Worm (Caenorhabditis elegans) whole organism, L2 larva: Measurements from ENCODE around the gene col-38.
A peak's percentile ranks its signal among the peaks of the same experiment; 100 is the strongest.

Experiments used
- C34F6.9 ChIP-seq: fragments of 150-350 bp; optimal IDR thresholded peaks from 2 replicates; lab custom pipeline; 2014; ENCODE audit warnings: missing biosample characterization, missing genetic modification characterization
- F13H6.1 ChIP-seq: sonication (generic microtip); optimal IDR thresholded peaks from 2 replicates; lab custom pipeline; 2016; ENCODE audit warnings: missing genetic modification characterization, missing compliant biosample characterization
- R02D3.7 ChIP-seq: fragments of 150-350 bp; optimal IDR thresholded peaks from 2 replicates; lab custom pipeline; 2014; ENCODE audit warnings: missing biosample characterization, missing genetic modification characterization
- Y55F3AM.14 ChIP-seq: fragments of 200-800 bp; sonication (Bioruptor generic); optimal IDR thresholded peaks from 2 replicates; lab custom pipeline; 2018; ENCODE audit warnings: mild to moderate bottlenecking, missing genetic modification characterization, missing compliant biosample characterization
- ZK546.5 ChIP-seq: sonication (generic microtip); optimal IDR thresholded peaks from 2 replicates; lab custom pipeline; 2017; ENCODE audit warnings: missing biosample characterization, missing genetic modification characterization
- alr-1 ChIP-seq: fragments of 150-350 bp; optimal IDR thresholded peaks from 2 replicates; lab custom pipeline; 2014; ENCODE audit warnings: missing biosample characterization, missing genetic modification characterization
- aly-2 ChIP-seq: fragments of 150-350 bp; optimal IDR thresholded peaks from 2 replicates; lab custom pipeline; 2014; ENCODE audit warnings: missing biosample characterization, missing genetic modification characterization
- blmp-1 ChIP-seq: sonication (generic microtip); optimal IDR thresholded peaks from 2 replicates; lab custom pipeline; 2017; ENCODE audit warnings: missing genetic modification characterization, mild to moderate bottlenecking, missing compliant biosample characterization, antibody characterized with exemption, moderate library complexity; ENCODE audit not compliant: insufficient read depth
- crh-2 ChIP-seq: sonication (generic microtip); optimal IDR thresholded peaks from 2 replicates; lab custom pipeline; 2017; ENCODE audit warnings: missing biosample characterization, missing genetic modification characterization
- dmd-4 ChIP-seq: sonication (generic microtip); optimal IDR thresholded peaks from 2 replicates; lab custom pipeline; 2017; ENCODE audit warnings: missing biosample characterization, missing genetic modification characterization
- egl-27 ChIP-seq: sonication (generic microtip); optimal IDR thresholded peaks from 3 replicates; lab custom pipeline; 2017; ENCODE audit warnings: missing biosample characterization, missing genetic modification reagents, missing genetic modification characterization
- elt-1 ChIP-seq: fragments of 150-350 bp; optimal IDR thresholded peaks from 2 replicates; lab custom pipeline; 2014; ENCODE audit warnings: missing biosample characterization, missing genetic modification characterization
- elt-3 ChIP-seq: sonication (generic microtip); optimal IDR thresholded peaks from 2 replicates; lab custom pipeline; 2017; ENCODE audit warnings: missing biosample characterization, missing genetic modification characterization
- fos-1 ChIP-seq: fragments of 150-350 bp; optimal IDR thresholded peaks from 2 replicates; lab custom pipeline; 2014; ENCODE audit warnings: missing biosample characterization, missing genetic modification characterization
- gmeb-1 ChIP-seq: fragments of 150-350 bp; optimal IDR thresholded peaks from 2 replicates; lab custom pipeline; 2014; ENCODE audit warnings: missing biosample characterization, missing genetic modification characterization
- lin-11 ChIP-seq: fragments of 150-350 bp; sonication (generic microtip); optimal IDR thresholded peaks from 2 replicates; lab custom pipeline; 2014; ENCODE audit warnings: missing biosample characterization, missing genetic modification characterization, inconsistent platforms, mixed read lengths
- lin-39 ChIP-seq: fragments of 150-350 bp; optimal IDR thresholded peaks from 2 replicates; lab custom pipeline; 2014; ENCODE audit warnings: missing biosample characterization, missing genetic modification reagents, missing genetic modification characterization
- lsy-2 ChIP-seq, 2 experiments: fragments of 150-350 bp in 1 of 2; sonication (generic microtip) in 1 of 2; optimal IDR thresholded peaks; 2 replicates each; lab custom pipeline; 2014 to 2017; ENCODE audit warnings: missing biosample characterization in 2 of 2, missing genetic modification characterization in 2 of 2
- mab-5 ChIP-seq: fragments of 150-350 bp; optimal IDR thresholded peaks from 2 replicates; lab custom pipeline; 2014; ENCODE audit warnings: missing biosample characterization, missing genetic modification characterization
- mbf-1 ChIP-seq: sonication (generic microtip); optimal IDR thresholded peaks from 2 replicates; lab custom pipeline; 2017; ENCODE audit warnings: missing biosample characterization, missing genetic modification characterization
- mdl-1 ChIP-seq, 2 experiments: fragments of 150-350 bp in 1 of 2; sonication (generic microtip) in 1 of 2; optimal IDR thresholded peaks; 2 replicates each; lab custom pipeline; 2017; ENCODE audit warnings: missing biosample characterization in 2 of 2, missing genetic modification characterization in 2 of 2
- nhr-10 ChIP-seq: sonication (generic microtip); optimal IDR thresholded peaks from 2 replicates; lab custom pipeline; 2017; ENCODE audit warnings: missing biosample characterization, missing genetic modification characterization
- nhr-11 ChIP-seq: fragments of 150-350 bp; optimal IDR thresholded peaks from 2 replicates; lab custom pipeline; 2014; ENCODE audit warnings: missing biosample characterization, missing genetic modification characterization
- nhr-12 ChIP-seq: fragments of 150-350 bp; optimal IDR thresholded peaks from 2 replicates; lab custom pipeline; 2014; ENCODE audit warnings: missing biosample characterization, missing genetic modification characterization
- nhr-129 ChIP-seq: fragments of 150-350 bp; optimal IDR thresholded peaks from 2 replicates; lab custom pipeline; 2014; ENCODE audit warnings: missing biosample characterization, missing genetic modification characterization
- nhr-21 ChIP-seq: fragments of 150-350 bp; optimal IDR thresholded peaks from 2 replicates; lab custom pipeline; 2014; ENCODE audit warnings: missing biosample characterization, missing genetic modification characterization
- nhr-23 ChIP-seq: fragments of 150-350 bp; optimal IDR thresholded peaks from 2 replicates; lab custom pipeline; 2014; ENCODE audit warnings: missing biosample characterization, missing genetic modification reagents, missing genetic modification characterization
- nhr-237 ChIP-seq: fragments of 150-350 bp; optimal IDR thresholded peaks from 2 replicates; lab custom pipeline; 2014; ENCODE audit warnings: missing biosample characterization, missing genetic modification characterization
- nhr-25 ChIP-seq: fragments of 150-350 bp; sonication (generic microtip); optimal IDR thresholded peaks from 3 replicates; lab custom pipeline; 2014; ENCODE audit warnings: missing biosample characterization, missing genetic modification characterization
- nhr-6 ChIP-seq: fragments of 150-350 bp; optimal IDR thresholded peaks from 2 replicates; lab custom pipeline; 2014; ENCODE audit warnings: missing biosample characterization, missing genetic modification characterization
- nhr-77 ChIP-seq: fragments of 150-350 bp; optimal IDR thresholded peaks from 2 replicates; lab custom pipeline; 2014; ENCODE audit warnings: missing biosample characterization, missing genetic modification characterization
- peb-1 ChIP-seq: fragments of 150-350 bp; optimal IDR thresholded peaks from 2 replicates; lab custom pipeline; 2014; ENCODE audit warnings: missing biosample characterization, missing genetic modification characterization
- sem-4 ChIP-seq: fragments of 150-350 bp; optimal IDR thresholded peaks from 2 replicates; lab custom pipeline; 2014; ENCODE audit warnings: missing biosample characterization, missing genetic modification reagents, missing genetic modification characterization
- skn-1 ChIP-seq: sonication (generic microtip); optimal IDR thresholded peaks from 2 replicates; lab custom pipeline; 2017; ENCODE audit warnings: missing biosample characterization, missing genetic modification characterization
- sma-3 ChIP-seq: sonication (generic microtip); optimal IDR thresholded peaks from 2 replicates; lab custom pipeline; 2016; ENCODE audit warnings: missing genetic modification reagents, missing genetic modification characterization, missing compliant biosample characterization
- sma-9 ChIP-seq, 2 experiments: fragments of 150-350 bp in 1 of 2; sonication (generic microtip) in 1 of 2; optimal IDR thresholded peaks; 2 replicates each; lab custom pipeline; 2014 to 2016; ENCODE audit warnings: missing genetic modification characterization in 2 of 2, mild to moderate bottlenecking in 1 of 2, missing biosample characterization in 1 of 2, missing compliant biosample characterization in 1 of 2, missing genetic modification reagents in 1 of 2, moderate library complexity in 1 of 2
- snpc-4 ChIP-seq: fragments of 150-350 bp; optimal IDR thresholded peaks from 2 replicates; lab custom pipeline; 2014; ENCODE audit warnings: missing biosample characterization, missing genetic modification characterization
- unc-39 ChIP-seq: fragments of 150-350 bp; optimal IDR thresholded peaks from 2 replicates; lab custom pipeline; 2014; ENCODE audit warnings: missing biosample characterization, missing genetic modification characterization
- unc-55 ChIP-seq: fragments of 150-350 bp; sonication (generic microtip); optimal IDR thresholded peaks from 3 replicates; lab custom pipeline; 2014; ENCODE audit warnings: missing biosample characterization, missing genetic modification reagents, missing genetic modification characterization
- zag-1 ChIP-seq: fragments of 150-350 bp; optimal IDR thresholded peaks from 2 replicates; lab custom pipeline; 2014; ENCODE audit warnings: missing biosample characterization, missing genetic modification characterization
- ztf-1 ChIP-seq: fragments of 200-800 bp; sonication (Bioruptor generic); conservative IDR thresholded peaks from 2 replicates; pipeline ENCODE4 v1.3.6; 2022; ENCODE audit warnings: missing genetic modification characterization, missing compliant biosample characterization
- ztf-4 ChIP-seq: fragments of 150-350 bp; optimal IDR thresholded peaks from 2 replicates; lab custom pipeline; 2014; ENCODE audit warnings: missing biosample characterization, missing genetic modification characterization

col-38 gene

DNA sequence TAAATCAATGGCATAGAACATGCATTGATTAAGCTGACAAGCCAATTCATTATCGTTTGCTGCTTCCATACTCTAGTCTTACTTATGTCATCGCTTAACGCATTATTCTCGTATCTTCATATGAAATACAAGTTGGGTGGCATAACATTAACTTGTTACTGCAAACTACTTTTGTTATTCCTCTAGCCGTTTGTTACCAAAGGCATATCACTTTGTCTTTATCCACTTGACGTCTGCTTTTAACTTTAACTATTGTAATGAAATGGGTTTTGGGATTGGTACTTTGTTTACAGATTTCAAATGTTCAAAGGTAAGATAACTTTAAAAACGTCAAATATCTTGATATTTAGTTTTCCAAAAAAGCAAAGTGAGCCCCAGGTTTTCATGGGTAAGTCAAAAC lies 32.8 kb downstream of the col-38 start, which contains the start of gene W01C9.2:
Gene W01C9.2 (plus strand): TSS at position 301 of the 400 bp plus-strand sequence.
- no peak for TF ChIP-seq elt-3
- TF ChIP-seq, all 48 proteins: peak for 0

DNA sequence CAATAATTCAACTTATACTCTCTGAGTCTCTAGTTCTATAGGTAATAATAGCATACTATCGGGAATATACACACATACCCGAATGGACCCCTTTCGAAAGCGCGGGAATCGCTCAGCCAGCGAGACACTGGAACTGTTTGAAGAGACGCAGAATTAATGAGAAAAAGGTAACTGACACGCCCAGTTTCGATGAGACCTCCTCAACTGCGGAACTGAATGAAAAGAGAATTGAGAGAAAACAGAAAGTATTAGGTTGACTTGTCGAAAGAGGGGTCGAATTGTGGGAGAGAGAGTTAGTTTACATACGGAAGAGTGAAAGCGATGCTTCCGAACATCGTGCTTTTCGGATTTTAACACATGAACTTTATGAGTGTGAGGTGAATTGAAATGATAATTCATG lies 36.9 kb downstream of the col-38 start:
- TF ChIP-seq nhr-129 (tag; lab: Kevin White, UChicago) (peak; percentile 32), mbf-1 (no peak), blmp-1 (tag; lab: Kevin White, UChicago) (peak; percentile 28)

DNA sequence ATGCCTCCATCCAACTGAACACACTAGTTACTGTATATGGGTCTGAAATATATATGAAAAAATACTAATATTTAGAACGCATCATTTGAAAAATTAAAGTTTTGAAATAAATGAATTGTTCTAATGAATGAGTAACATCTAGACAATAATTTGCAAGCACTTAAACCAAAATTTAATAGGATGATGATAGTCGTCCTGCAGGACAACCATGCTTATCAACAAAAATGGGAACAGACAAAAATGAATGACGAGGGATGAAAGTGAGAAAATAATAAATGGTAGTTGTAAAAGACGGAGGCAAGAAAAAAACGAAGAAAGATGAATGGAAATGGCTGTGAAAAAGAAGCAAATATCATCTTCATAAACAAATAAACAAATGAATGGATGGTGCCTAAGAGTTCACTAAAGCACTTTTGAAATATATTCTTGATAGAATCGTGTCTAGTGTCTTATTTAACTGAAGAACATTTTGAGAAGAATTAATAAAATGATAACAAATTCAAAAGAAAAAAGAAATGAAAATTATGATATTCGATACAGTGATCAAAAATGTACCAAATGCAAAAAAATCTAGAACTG lies 37.6 kb downstream of the col-38 start, which contains the start of gene gldi-7:
Gene gldi-7 (minus strand): TSS at position 42 of the 579 bp plus-strand sequence.
- peak; percentile 67 for TF ChIP-seq fos-1
- no peak for TF ChIP-seq snpc-4 (tag; lab: Kevin White, UChicago)
- TF ChIP-seq nhr-6 (tag; lab: Kevin White, UChicago) = no peak
- no peak for TF ChIP-seq peb-1 (tag; lab: Kevin White, UChicago)

DNA sequence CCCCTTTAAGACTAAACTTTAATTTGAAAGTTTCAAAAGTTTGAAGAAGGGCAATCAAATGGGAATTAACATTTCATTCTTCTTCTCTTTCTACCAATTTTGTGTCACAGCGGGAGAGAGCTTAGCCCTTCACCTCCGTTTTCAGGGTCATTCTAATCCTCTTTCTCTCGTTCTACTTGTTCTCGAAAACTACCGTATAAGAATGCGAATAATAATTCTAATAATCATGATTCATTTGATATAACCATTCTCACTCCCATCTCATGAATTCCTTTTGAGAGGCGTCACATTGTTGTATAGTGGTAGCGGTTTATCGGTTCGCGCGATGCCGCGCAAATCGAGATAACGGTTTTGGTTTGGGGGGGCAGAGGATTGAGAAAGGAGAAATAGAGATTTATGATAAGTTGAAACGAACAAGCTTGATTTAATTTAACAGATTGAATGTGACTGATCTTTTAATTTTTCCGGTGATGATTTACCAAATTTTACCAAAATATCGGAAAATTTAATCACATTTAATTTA lies 39.7 kb downstream of the col-38 start:
- peak; percentile 54 for TF ChIP-seq nhr-25 (tag; lab: Kevin White, UChicago)
- TF ChIP-seq nhr-77 = no peak

DNA sequence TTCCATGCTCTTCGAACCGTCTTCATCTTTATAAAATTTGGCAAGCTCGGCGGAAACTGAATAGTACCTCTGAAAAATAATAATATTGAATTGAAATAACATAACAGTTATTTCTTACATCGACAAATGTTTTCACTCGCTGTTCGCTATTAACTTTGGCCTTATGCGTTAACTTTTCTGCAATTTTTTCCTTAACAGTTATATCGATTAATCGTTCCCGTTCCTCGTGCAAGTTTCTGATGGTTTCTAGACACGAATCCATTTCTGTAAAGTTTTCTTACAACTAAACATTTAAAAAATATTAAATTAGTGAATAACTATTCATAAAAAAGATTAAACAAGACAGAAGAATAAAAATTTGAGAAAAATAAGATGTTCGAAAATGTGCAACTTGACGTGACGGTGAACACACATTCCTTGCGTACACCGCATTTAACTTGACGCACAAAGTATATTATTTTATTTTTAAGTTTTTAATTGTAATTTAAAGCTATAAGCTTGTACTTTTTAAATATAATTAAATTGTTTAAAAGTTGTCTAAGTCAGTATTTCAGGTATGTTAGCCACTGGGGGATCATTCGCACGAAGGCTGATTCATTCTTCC lies 43.7 kb downstream of the col-38 start, which contains the start of the genes prp-9 and mrps-18B:
Gene prp-9 (minus strand): TSS at position 264 of the 604 bp plus-strand sequence.
Gene mrps-18B (plus strand): TSS at position 549 of the 604 bp plus-strand sequence.
- no peak for TF ChIP-seq lin-39 (tag; lab: Kevin White, UChicago)
- no peak for TF ChIP-seq nhr-21 (tag; lab: Kevin White, UChicago)
- TF ChIP-seq mdl-1 (tag; optimal IDR thresholded peaks at IDR 0.05; lab: Kevin White, UChicago) = no peak
- no peak for TF ChIP-seq nhr-11
- TF ChIP-seq dmd-4 (tag; lab: Kevin White, UChicago) = no peak
- no peak for TF ChIP-seq ztf-4
- TF ChIP-seq nhr-23 (tag; lab: Kevin White, UChicago) = no peak
- no peak for TF ChIP-seq nhr-129 (tag; lab: Kevin White, UChicago)
- TF ChIP-seq crh-2 = peak; percentile 15
- TF ChIP-seq ZK546.5 (tag; lab: Kevin White, UChicago) = no peak
- TF ChIP-seq zag-1 (tag; lab: Kevin White, UChicago) = no peak
- no peak for TF ChIP-seq egl-27 (tag; lab: Kevin White, UChicago)
- TF ChIP-seq fos-1 = no peak
- no peak for TF ChIP-seq peb-1 (tag; lab: Kevin White, UChicago)
- peak; percentile 28 for TF ChIP-seq gmeb-1 (tag; lab: Kevin White, UChicago)
- TF ChIP-seq lsy-2 (tag; optimal IDR thresholded peaks at IDR 0.05; lab: Kevin White, UChicago) = peak in 1 of 2 experiments; percentile 74
- TF ChIP-seq nhr-10 (tag; lab: Kevin White, UChicago) = no peak
- no peak for TF ChIP-seq unc-39 (tag; lab: Kevin White, UChicago)
- TF ChIP-seq Y55F3AM.14 (GFP tag; lab: Kevin White, UChicago) = no peak
- no peak for TF ChIP-seq mab-5 (tag; lab: Kevin White, UChicago)
- no peak for TF ChIP-seq nhr-6 (tag; lab: Kevin White, UChicago)
- TF ChIP-seq nhr-12 = no peak
- no peak for TF ChIP-seq elt-1 (tag; lab: Kevin White, UChicago)
- peak; percentile 13 for TF ChIP-seq sma-3
- TF ChIP-seq snpc-4 (tag; lab: Kevin White, UChicago) = no peak
- no peak for TF ChIP-seq nhr-237 (tag; lab: Kevin White, UChicago)
- no peak for TF ChIP-seq blmp-1 (tag; lab: Kevin White, UChicago)
- TF ChIP-seq C34F6.9 (tag; lab: Kevin White, UChicago) = no peak
- TF ChIP-seq unc-55 (GFP tag; lab: Kevin White, UChicago) = peak; percentile 57
- no peak for TF ChIP-seq alr-1 (tag; lab: Kevin White, UChicago)
- TF ChIP-seq skn-1 (tag; lab: Kevin White, UChicago) = no peak
- TF ChIP-seq sma-9 (GFP tag; optimal IDR thresholded peaks at IDR 0.05; lab: Kevin White, UChicago) = peak; percentile 16
- no peak for TF ChIP-seq sma-9 (tag; optimal IDR thresholded peaks at IDR 0.05; lab: Kevin White, UChicago)
- TF ChIP-seq F13H6.1 = peak; percentile 34
- TF ChIP-seq nhr-25 (tag; lab: Kevin White, UChicago) = no peak
- no peak for TF ChIP-seq aly-2 (tag; lab: Kevin White, UChicago)
- TF ChIP-seq mbf-1 = no peak
- no peak for TF ChIP-seq ztf-1 (GFP tag; lab: Robert Waterston, UW)
- no peak for TF ChIP-seq R02D3.7
- no peak for TF ChIP-seq lin-11 (tag; lab: Kevin White, UChicago)
- TF ChIP-seq sem-4 (tag; lab: Kevin White, UChicago) = peak; percentile 11
